Fruit fly (Drosophila melanogaster) whole organism, embryonic: ENCODE measurements around the gene CG6749.

Experiments
- Ada2b ChIP-seq: fragments of 200-800 bp; sonication (Bioruptor generic); IDR thresholded peaks from 2 replicates; pipeline ENCODE4 v1.3.6; 2022; ENCODE audit warnings: missing biosample characterization, missing genetic modification characterization
- Bdp1 ChIP-seq: fragments of 200-800 bp; sonication (Bioruptor generic); optimal IDR thresholded peaks from 3 replicates; lab custom pipeline; 2016; ENCODE audit warnings: missing biosample characterization, missing genetic modification characterization
- CG10979 ChIP-seq: fragments of 200-800 bp; sonication (Bioruptor generic); optimal IDR thresholded peaks from 2 replicates; lab custom pipeline; 2018; ENCODE audit warnings: missing biosample characterization, mild to moderate bottlenecking, missing genetic modification characterization, moderate library complexity
- CG12219 ChIP-seq: fragments of 200-800 bp; sonication (Bioruptor generic); optimal IDR thresholded peaks from 3 replicates; lab custom pipeline; 2018; ENCODE audit warnings: missing biosample characterization, mild to moderate bottlenecking, missing genetic modification characterization
- CG12659 ChIP-seq: fragments of 200-800 bp; sonication (Bioruptor generic); optimal IDR thresholded peaks from 3 replicates; lab custom pipeline; 2017; ENCODE audit warnings: mild to moderate bottlenecking, missing biosample characterization, missing genetic modification reagents, missing genetic modification characterization
- CG13287 ChIP-seq: fragments of 200-800 bp; sonication (Bioruptor generic); IDR thresholded peaks from 2 replicates; pipeline ENCODE4 v1.3.6; 2022; ENCODE audit warnings: missing biosample characterization, missing genetic modification characterization; ENCODE audit not compliant: partially characterized antibody
- CG14710 ChIP-seq: fragments of 200-800 bp; sonication (Bioruptor generic); optimal IDR thresholded peaks from 3 replicates; lab custom pipeline; 2019; ENCODE audit warnings: missing biosample characterization, mild to moderate bottlenecking, missing genetic modification characterization, moderate library complexity
- CG15011 ChIP-seq: fragments of 200-800 bp; sonication (Bioruptor generic); optimal IDR thresholded peaks from 3 replicates; lab custom pipeline; 2018; ENCODE audit warnings: missing biosample characterization, mild to moderate bottlenecking, missing genetic modification characterization
- CG17361 ChIP-seq: fragments of 200-800 bp; sonication (Bioruptor generic); IDR thresholded peaks from 3 replicates; pipeline ENCODE4 v1.3.6; 2022; ENCODE audit warnings: missing biosample characterization, missing genetic modification characterization
- CG2116 ChIP-seq: fragments of 200-800 bp; sonication (Bioruptor generic); optimal IDR thresholded peaks from 3 replicates; lab custom pipeline; 2018; ENCODE audit warnings: missing biosample characterization, mild to moderate bottlenecking, missing genetic modification characterization
- CG30020 ChIP-seq: fragments of 200-800 bp; optimal IDR thresholded peaks from 2 replicates; lab custom pipeline; 2019; ENCODE audit warnings: missing biosample characterization, mild to moderate bottlenecking, missing genetic modification characterization, moderate library complexity
- CG30431 ChIP-seq: fragments of 200-800 bp; sonication (Bioruptor generic); optimal IDR thresholded peaks from 2 replicates; lab custom pipeline; 2017; ENCODE audit warnings: missing biosample characterization, missing genetic modification characterization
- CG7745 ChIP-seq: fragments of 200-800 bp; sonication (Bioruptor generic); optimal IDR thresholded peaks from 2 replicates; lab custom pipeline; 2018; ENCODE audit warnings: missing biosample characterization, mild to moderate bottlenecking, missing genetic modification characterization, moderate library complexity
- Dip3 ChIP-seq: fragments of 200-800 bp; sonication (Bioruptor generic); optimal IDR thresholded peaks from 3 replicates; lab custom pipeline; 2016; ENCODE audit warnings: missing biosample characterization, missing genetic modification characterization
- Doc2 ChIP-seq: fragments of 200-800 bp; sonication (Bioruptor generic); IDR thresholded peaks from 2 replicates; pipeline ENCODE4 v1.3.6; 2022; ENCODE audit warnings: missing biosample characterization, missing genetic modification characterization
- Dp ChIP-seq: fragments of 200-800 bp; sonication (Bioruptor generic); optimal IDR thresholded peaks from 2 replicates; lab custom pipeline; 2018; ENCODE audit warnings: missing biosample characterization, mild to moderate bottlenecking, missing genetic modification characterization, moderate library complexity
- Ets97D ChIP-seq: fragments of 200-800 bp; sonication (Bioruptor generic); optimal IDR thresholded peaks from 3 replicates; lab custom pipeline; 2016; ENCODE audit warnings: missing biosample characterization, missing genetic modification characterization
- HmgD ChIP-seq: fragments of 200-800 bp; sonication (Bioruptor generic); optimal IDR thresholded peaks from 3 replicates; lab custom pipeline; 2016; ENCODE audit warnings: missing biosample characterization, missing genetic modification characterization
- HmgZ ChIP-seq: fragments of 200-800 bp; sonication (Bioruptor generic); optimal IDR thresholded peaks from 2 replicates; lab custom pipeline; 2018; ENCODE audit warnings: missing biosample characterization, mild to moderate bottlenecking, missing genetic modification characterization
- Hmr ChIP-seq: fragments of 200-800 bp; sonication (Bioruptor generic); optimal IDR thresholded peaks from 3 replicates; lab custom pipeline; 2017; ENCODE audit warnings: mild to moderate bottlenecking, missing biosample characterization, missing genetic modification reagents, missing genetic modification characterization
- Hr3 ChIP-seq: fragments of 200-800 bp; sonication (Bioruptor generic); optimal IDR thresholded peaks from 3 replicates; lab custom pipeline; 2016; ENCODE audit warnings: missing biosample characterization, missing genetic modification characterization
- Opbp ChIP-seq: fragments of 200-800 bp; sonication (Bioruptor generic); IDR thresholded peaks from 3 replicates; pipeline ENCODE4 v1.3.6; 2022; ENCODE audit warnings: missing biosample characterization, missing genetic modification characterization; ENCODE audit not compliant: partially characterized antibody
- Ssrp ChIP-seq: fragments of 200-800 bp; sonication (Bioruptor generic); optimal IDR thresholded peaks from 2 replicates; lab custom pipeline; 2018; ENCODE audit warnings: missing biosample characterization, mild to moderate bottlenecking, missing genetic modification characterization, moderate library complexity
- abd-A ChIP-seq: fragments of 200-800 bp; sonication (Bioruptor generic); optimal IDR thresholded peaks from 3 replicates; lab custom pipeline; 2019; ENCODE audit warnings: missing biosample characterization, mild to moderate bottlenecking, missing genetic modification characterization, moderate library complexity
- chif ChIP-seq, 2 experiments: fragments of 200-800 bp; sonication (Bioruptor generic); optimal IDR thresholded peaks; 3 replicates each; lab custom pipeline; 2016; ENCODE audit warnings: missing biosample characterization in 2 of 2, missing genetic modification characterization in 2 of 2
- chinmo ChIP-seq: fragments of 200-800 bp; sonication (Bioruptor generic); IDR thresholded peaks from 4 replicates; pipeline ENCODE4 v1.3.6; 2022; ENCODE audit warnings: missing biosample characterization, missing genetic modification characterization; ENCODE audit not compliant: partially characterized antibody
- ci ChIP-seq: fragments of 200-800 bp; sonication (Bioruptor generic); IDR thresholded peaks from 3 replicates; pipeline ENCODE4 v1.3.6; 2022; ENCODE audit warnings: missing biosample characterization, missing genetic modification characterization
- jing ChIP-seq: fragments of 200-800 bp; sonication (Bioruptor generic); optimal IDR thresholded peaks from 2 replicates; lab custom pipeline; 2018; ENCODE audit warnings: missing biosample characterization, mild to moderate bottlenecking, missing genetic modification characterization
- jumu ChIP-seq: fragments of 200-800 bp; sonication (Bioruptor generic); optimal IDR thresholded peaks from 3 replicates; lab custom pipeline; 2016; ENCODE audit warnings: missing biosample characterization, missing genetic modification characterization
- knrl ChIP-seq: fragments of 200-800 bp; sonication (Bioruptor generic); IDR thresholded peaks from 3 replicates; pipeline ENCODE4 v1.3.6; 2022; ENCODE audit warnings: missing biosample characterization, missing genetic modification characterization; ENCODE audit not compliant: partially characterized antibody
- lola ChIP-seq, 3 experiments: fragments of >200 bp in 2 of 3; fragments of 200-800 bp in 1 of 3; sonication (Bioruptor generic) in 1 of 3; optimal IDR thresholded peaks; 2 replicates each; lab custom pipeline; 2017 to 2019; ENCODE audit warnings: missing biosample characterization in 3 of 3, missing genetic modification characterization in 3 of 3, mild to moderate bottlenecking in 1 of 3, moderate library complexity in 1 of 3
- pzg ChIP-seq: fragments of 200-800 bp; sonication (Bioruptor generic); optimal IDR thresholded peaks from 3 replicates; lab custom pipeline; 2018; ENCODE audit warnings: missing biosample characterization, mild to moderate bottlenecking, missing genetic modification characterization, moderate library complexity
- slp2 ChIP-seq: fragments of 200-800 bp; sonication (Bioruptor generic); optimal IDR thresholded peaks from 2 replicates; lab custom pipeline; 2016; ENCODE audit warnings: missing biosample characterization, missing genetic modification characterization
- tin ChIP-seq: fragments of 200-800 bp; sonication (Bioruptor generic); optimal IDR thresholded peaks from 3 replicates; lab custom pipeline; 2016; ENCODE audit warnings: missing biosample characterization, missing genetic modification characterization
- unc-4 ChIP-seq: fragments of 200-800 bp; sonication (Bioruptor generic); IDR thresholded peaks from 2 replicates; pipeline ENCODE4 v1.3.6; 2022; ENCODE audit warnings: missing biosample characterization, missing genetic modification characterization; ENCODE audit not compliant: partially characterized antibody
- vnd ChIP-seq: fragments of 200-800 bp; sonication (Bioruptor generic); IDR thresholded peaks from 3 replicates; pipeline ENCODE4 v1.3.6; 2022; ENCODE audit warnings: missing biosample characterization, missing genetic modification characterization; ENCODE audit not compliant: partially characterized antibody
- z ChIP-seq: fragments of 200-800 bp; sonication (Bioruptor generic); IDR thresholded peaks from 3 replicates; pipeline ENCODE4 v1.3.6; 2022; ENCODE audit warnings: missing biosample characterization, missing genetic modification characterization
- zen2 ChIP-seq: fragments of 200-800 bp; sonication (Bioruptor generic); IDR thresholded peaks from 3 replicates; pipeline ENCODE4 v1.3.6; 2022; ENCODE audit warnings: missing biosample characterization, missing genetic modification characterization; ENCODE audit not compliant: partially characterized antibody
- zfh1 ChIP-seq: fragments of 200-800 bp; sonication (Bioruptor generic); IDR thresholded peaks from 3 replicates; pipeline ENCODE4 v1.3.6; 2022; ENCODE audit warnings: missing biosample characterization, missing genetic modification characterization
- zfh2 ChIP-seq: fragments of 200-800 bp; sonication (Bioruptor generic); optimal IDR thresholded peaks from 2 replicates; lab custom pipeline; 2016; ENCODE audit warnings: missing biosample characterization, missing genetic modification characterization

Gene CG6749

DNA sequence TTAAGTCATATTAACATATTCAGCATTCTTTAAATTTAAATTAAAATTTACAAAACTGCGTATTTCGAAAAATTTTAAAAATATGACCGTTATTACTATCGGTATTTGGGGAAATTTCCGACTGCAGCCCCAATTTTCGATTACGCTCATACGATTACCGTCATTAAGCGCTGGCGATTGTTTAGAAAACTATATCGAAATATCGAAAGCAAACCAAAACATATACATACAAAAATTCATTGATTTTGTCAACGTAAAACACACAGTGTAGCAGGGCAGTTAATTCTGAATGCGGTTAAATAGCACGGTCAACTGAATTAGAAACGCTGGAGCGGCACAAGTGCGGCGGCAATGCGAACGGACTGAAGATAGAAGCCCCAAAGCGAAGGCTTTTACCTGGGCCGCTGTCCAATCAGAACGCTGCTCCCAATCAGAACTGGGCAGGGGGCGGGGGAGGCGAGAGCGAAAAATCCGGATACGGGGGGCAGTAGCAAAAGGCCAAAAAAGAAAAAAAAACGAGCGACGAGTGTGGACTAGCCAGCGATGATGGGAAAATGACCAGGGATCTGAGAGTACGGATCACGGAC lies 29.4 kb downstream of the CG6749 start, which contains the start of gene CG16711 (continued):
- no peak for TF ChIP-seq CG7745 (tag; lab: Kevin White, UChicago)
- TF ChIP-seq z (GFP tag; lab: Robert Waterston, UW), result no peak
- TF ChIP-seq CG15011 (GFP tag; lab: Kevin White, UChicago), result no peak
- TF ChIP-seq CG13287, result peak; percentile 97
- peak; percentile 95 for TF ChIP-seq chinmo
- peak; percentile 24 for TF ChIP-seq HmgZ (tag; lab: Kevin White, UChicago)
- TF ChIP-seq CG12659, result peak; percentile 18
- TF ChIP-seq Dp (GFP tag; lab: Kevin White, UChicago), result peak; percentile 63
- no peak for TF ChIP-seq Hmr
- no peak for TF ChIP-seq HmgD (GFP tag; lab: Kevin White, UChicago)
- no peak for TF ChIP-seq Ada2b
- no peak for TF ChIP-seq Ssrp (tag; lab: Kevin White, UChicago)
- TF ChIP-seq pzg, result peak; percentile 60
- peak; percentile 48 for TF ChIP-seq Ets97D (GFP tag; lab: Kevin White, UChicago)
- peak; percentile 94 for TF ChIP-seq zen2
- TF ChIP-seq lola (GFP tag; optimal IDR thresholded peaks at IDR 0.05; lab: Kevin White, UChicago), result no peak
- TF ChIP-seq CG14710 (tag; lab: Kevin White, UChicago), result peak; percentile 14
- TF ChIP-seq Hr3 (GFP tag; lab: Kevin White, UChicago), result no peak
- TF ChIP-seq CG17361 (GFP tag; lab: Robert Waterston, UW), result no peak
- no peak for TF ChIP-seq abd-A
- peak; percentile 95 for TF ChIP-seq Opbp (GFP tag; lab: Robert Waterston, UW)
- TF ChIP-seq unc-4 (GFP tag; lab: Robert Waterston, UW), result peak; percentile 96
- no peak for TF ChIP-seq CG12219 (GFP tag; lab: Kevin White, UChicago)
- TF ChIP-seq CG30431 (GFP tag; lab: Kevin White, UChicago), result no peak
- no peak for TF ChIP-seq CG10979 (tag; lab: Kevin White, UChicago)
- peak; percentile 90 for TF ChIP-seq knrl
- no peak for TF ChIP-seq jumu (GFP tag; lab: Kevin White, UChicago)
- TF ChIP-seq zfh1 (GFP tag; lab: Robert Waterston, UW), result 0 out of 3 replicates have a peak, but pooled peaks have one; percentile 21
- TF ChIP-seq zfh2, result no peak
- TF ChIP-seq CG30020 (tag; lab: Kevin White, UChicago), result no peak
- no peak for TF ChIP-seq jing (GFP tag; lab: Kevin White, UChicago)
- no peak for TF ChIP-seq Doc2 (GFP tag; lab: Robert Waterston, UW)
- TF ChIP-seq CG2116, result peak; percentile 92

DNA sequence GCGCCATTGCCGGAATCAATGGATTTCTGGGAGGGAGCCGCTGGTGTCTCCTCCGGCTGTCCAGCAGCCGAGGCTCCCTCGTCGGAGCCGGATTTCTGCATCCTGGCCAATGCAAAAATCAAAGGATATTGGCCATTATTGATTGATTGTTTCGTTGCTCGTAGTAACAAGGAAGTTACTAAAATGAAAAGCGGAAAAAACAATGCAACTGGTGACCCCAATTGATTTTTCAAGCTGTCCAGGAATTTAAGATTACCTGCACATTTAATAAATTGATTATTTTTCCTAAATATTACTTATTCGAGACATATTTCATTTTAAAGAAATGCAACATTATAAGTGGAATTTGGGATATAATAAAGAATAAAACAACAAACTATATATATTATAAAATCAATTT lies 30.1 kb downstream of the CG6749 start, which contains the start of gene CG6761:
CG6761 (minus strand) TSS at position 101 of the 400 bp plus-strand sequence.
- TF ChIP-seq Bdp1 (GFP tag; lab: Kevin White, UChicago) (no peak), slp2 (GFP tag; lab: Kevin White, UChicago) (no peak), CG13287 (no peak), zen2 (no peak), Ssrp (tag; lab: Kevin White, UChicago) (no peak), Dip3 (GFP tag; lab: Kevin White, UChicago) (no peak), vnd (GFP tag; lab: Robert Waterston, UW) (no peak), tin (no peak), ci (GFP tag; lab: Robert Waterston, UW) (no peak), chif (GFP tag; optimal IDR thresholded peaks at IDR 0.05; lab: Kevin White, UChicago) (no peak)
